Worm (Caenorhabditis elegans): ENCODE data around the gene srv-16.

The srv-16 gene

ce11 chrIV:15930694-15931093, 3.0 kb downstream of the srv-16 start:
- TF ChIP-seq unc-62 (GFP tag; optimal IDR thresholded peaks at IDR 0.05), result no peak

ce11 chrIV:15930281-15930680, 3.4 kb downstream of the srv-16 start, which contains the start of gene Y105C5B.9:
Y105C5B.9 (plus strand) TSS chrIV:15930581.
- TF ChIP-seq unc-62 (GFP tag; optimal IDR thresholded peaks at IDR 0.05), result no peak

- TF ChIP-seq unc-62 (GFP tag; optimal IDR thresholded peaks at IDR 0.05), result no peak
Observed at ce11 chrIV:15929831-15930230, 3.9 kb downstream of the srv-16 start.

ce11 chrIV:15926746-15927145, 7.0 kb downstream of the srv-16 start, which contains the start of gene Y105C5B.8:
Y105C5B.8 (minus strand) TSS chrIV:15926846.
- no peak for TF ChIP-seq unc-62 (GFP tag; optimal IDR thresholded peaks at IDR 0.05)

- TF ChIP-seq unc-62 (GFP tag; optimal IDR thresholded peaks at IDR 0.05), result no peak
Observed at ce11 chrIV:15923000-15923399, 10.7 kb downstream of the srv-16 start.

ce11 chrIV:15915061-15915460, 18.7 kb downstream of the srv-16 start:
- no peak for TF ChIP-seq unc-62 (GFP tag; optimal IDR thresholded peaks at IDR 0.05)

- no peak for TF ChIP-seq unc-62 (GFP tag; optimal IDR thresholded peaks at IDR 0.05)
Observed at ce11 chrIV:15908251-15908650, 25.5 kb downstream of the srv-16 start.

ce11 chrIV:15906059-15906632, 27.6 kb downstream of the srv-16 start, which contains the start of gene srv-15:
srv-15 (plus strand) TSS chrIV:15906582.
- no peak for TF ChIP-seq unc-62 (GFP tag; optimal IDR thresholded peaks at IDR 0.05)

ce11 chrIV:15901123-15901522, 32.6 kb downstream of the srv-16 start, which contains the start of gene Y105C5B.5:
Y105C5B.5 (minus strand) TSS chrIV:15901225.
- TF ChIP-seq unc-62 (GFP tag; optimal IDR thresholded peaks at IDR 0.05), result no peak

ce11 chrIV:15900158-15900557, 33.6 kb downstream of the srv-16 start:
- TF ChIP-seq unc-62 (GFP tag; optimal IDR thresholded peaks at IDR 0.05), result no peak

ce11 chrIV:15894819-15895218, 38.9 kb downstream of the srv-16 start:
- no peak for TF ChIP-seq unc-62 (GFP tag; optimal IDR thresholded peaks at IDR 0.05)

- no peak for TF ChIP-seq unc-62 (GFP tag; optimal IDR thresholded peaks at IDR 0.05)
Observed at ce11 chrIV:15894133-15894532, 39.6 kb downstream of the srv-16 start, which contains the start of gene srv-14. srv-14 (minus strand) TSS chrIV:15894233.

- no peak for TF ChIP-seq unc-62 (GFP tag; optimal IDR thresholded peaks at IDR 0.05)
Observed at ce11 chrIV:15883922-15884321, 49.8 kb downstream of the srv-16 start, which contains the start of gene Y105C5B.3. Y105C5B.3 (plus strand) TSS chrIV:15884222.
